Fruit fly (Drosophila melanogaster): Measurements from ENCODE around the gene tfc.

Gene tfc

dm6 chr3L:1313039-1313766 lies 57.0 kb downstream of the tfc start, which contains the start of the genes sturkopf and Herc4 (continued):
- TF ChIP-seq CG12071 (GFP tag; optimal IDR thresholded peaks at IDR 0.05) (no peak), CG42726 (GFP tag; IDR thresholded peaks at IDR 0.05; ENCODE audit: partially characterized antibody) (no peak), CG10147 (GFP tag; optimal IDR thresholded peaks at IDR 0.05) (peak; percentile 55), CG10654 (GFP tag; optimal IDR thresholded peaks at IDR 0.05) (peak; percentile 53), insv (GFP tag; optimal IDR thresholded peaks at IDR 0.05) (peak in 1 of 2 experiments; percentile 64), CG9437 (GFP tag; optimal IDR thresholded peaks at IDR 0.05) (peak; percentile 85), ara (GFP tag; IDR thresholded peaks at IDR 0.05) (no peak), ewg (GFP tag; optimal IDR thresholded peaks at IDR 0.05) (peak; percentile 38), ase (GFP tag; IDR thresholded peaks at IDR 0.05) (peak; percentile 60; the same call in 2 of the 3 replicates), CG34422 (GFP tag; IDR thresholded peaks at IDR 0.05) (peak; percentile 7; the same call in 1 of the 3 replicates), maf-S (GFP tag; optimal IDR thresholded peaks at IDR 0.05) (peak; percentile 73), pzg (GFP tag; optimal IDR thresholded peaks at IDR 0.05) (peak; percentile 59), CG6175 (GFP tag; IDR thresholded peaks at IDR 0.05) (no peak), her (GFP tag; optimal IDR thresholded peaks at IDR 0.05) (peak; percentile 76), CG2889 (GFP tag; IDR thresholded peaks at IDR 0.05) (peak; percentile 47; the same call in 1 of the 3 replicates), Opbp (GFP tag; IDR thresholded peaks at IDR 0.05; ENCODE audit: partially characterized antibody) (peak; percentile 37; the same call in 1 of the 3 replicates), CG6683 (GFP tag; optimal IDR thresholded peaks at IDR 0.05) (no peak), schlank (tag; optimal IDR thresholded peaks at IDR 0.05) (peak; percentile 67), CG11085 (GFP tag; IDR thresholded peaks at IDR 0.05) (peak; percentile 63), CG3407 (GFP tag; optimal IDR thresholded peaks at IDR 0.05) (peak; percentile 69), CG8765 (GFP tag; IDR thresholded peaks at IDR 0.05) (no peak; the same call in 1 of the 2 replicates), D19A (tag; optimal IDR thresholded peaks at IDR 0.05) (no peak), emc (GFP tag; optimal IDR thresholded peaks at IDR 0.05) (no peak), lab (GFP tag; optimal IDR thresholded peaks at IDR 0.05) (no peak), CG8359 (GFP tag; optimal IDR thresholded peaks at IDR 0.05; ENCODE audit: borderline replicate concordance) (no peak), CG1024 (GFP tag; IDR thresholded peaks at IDR 0.05) (0 out of 2 replicates have a peak, but pooled peaks have one; percentile 7), vfl (GFP tag; optimal IDR thresholded peaks at IDR 0.05) (peak; percentile 85), CG13775 (GFP tag; optimal IDR thresholded peaks at IDR 0.05) (peak; percentile 100), Trl (optimal IDR thresholded peaks at IDR 0.05) (no peak), Trl (GFP tag; optimal IDR thresholded peaks at IDR 0.05) (peak; percentile 87), mam (GFP tag; optimal IDR thresholded peaks at IDR 0.05) (peak; percentile 96), ind (GFP tag; optimal IDR thresholded peaks at IDR 0.05) (peak; percentile 62), NC2β (GFP tag; optimal IDR thresholded peaks at IDR 0.05) (peak; percentile 54), lbe (GFP tag; optimal IDR thresholded peaks at IDR 0.05) (no peak), sqz (GFP tag; optimal IDR thresholded peaks at IDR 0.05) (no peak), Hr3 (GFP tag; optimal IDR thresholded peaks at IDR 0.05) (peak; percentile 72), Vsx1 (GFP tag; optimal IDR thresholded peaks at IDR 0.05) (no peak), btn (GFP tag; optimal IDR thresholded peaks at IDR 0.05) (no peak), gro (GFP tag; optimal IDR thresholded peaks at IDR 0.05) (peak; percentile 72), MBD-R2 (GFP tag; IDR thresholded peaks at IDR 0.05) (peak; percentile 83), CG6813 (GFP tag; optimal IDR thresholded peaks at IDR 0.05) (no peak), MESR4 (GFP tag; optimal IDR thresholded peaks at IDR 0.05) (peak; percentile 41), CG17829 (tag; optimal IDR thresholded peaks at IDR 0.05) (peak; percentile 67), so (GFP tag; IDR thresholded peaks at IDR 0.05) (0 out of 3 replicates have a peak, but pooled peaks have one; percentile 6), CG32772 (GFP tag; IDR thresholded peaks at IDR 0.05) (no peak; the same call in 1 of the 2 replicates), gfzf (GFP tag; optimal IDR thresholded peaks at IDR 0.05) (peak; percentile 46), CG2202 (tag; optimal IDR thresholded peaks at IDR 0.05) (no peak), CG10209 (GFP tag; optimal IDR thresholded peaks at IDR 0.05) (peak; percentile 66), CG17612 (GFP tag; IDR thresholded peaks at IDR 0.05) (no peak)

Measured in whole organism, embryonic.